Worm (Caenorhabditis elegans): ENCODE results near the gene srw-117.

ce11 chrV:3021306-3021705 is 38.1 kb upstream of the srw-117 start, which contains the start of gene irld-12:
- TF ChIP-seq pha-4 (GFP tag; IDR thresholded peaks at IDR 0.05) = no peak
- no peak for TF ChIP-seq pha-4 (tag; optimal IDR thresholded peaks at IDR 0.05)
- TF ChIP-seq nhr-28 (tag; optimal IDR thresholded peaks at IDR 0.05) = no peak
- no peak for TF ChIP-seq nhr-10 (tag; optimal IDR thresholded peaks at IDR 0.05)
- no peak for TF ChIP-seq lir-3 (tag; optimal IDR thresholded peaks at IDR 0.05)
- no peak for TF ChIP-seq hif-1 (tag; optimal IDR thresholded peaks at IDR 0.05)
- TF ChIP-seq ceh-28 (tag; optimal IDR thresholded peaks at IDR 0.05) = no peak
- no peak for TF ChIP-seq nhr-76 (tag; optimal IDR thresholded peaks at IDR 0.05)
- TF ChIP-seq lsy-2 (tag; optimal IDR thresholded peaks at IDR 0.05) = no peak

Measured in whole organism, L4 larva.